Worm (Caenorhabditis elegans): ENCODE data around the gene ccdc-12.

Gene ccdc-12

DNA sequence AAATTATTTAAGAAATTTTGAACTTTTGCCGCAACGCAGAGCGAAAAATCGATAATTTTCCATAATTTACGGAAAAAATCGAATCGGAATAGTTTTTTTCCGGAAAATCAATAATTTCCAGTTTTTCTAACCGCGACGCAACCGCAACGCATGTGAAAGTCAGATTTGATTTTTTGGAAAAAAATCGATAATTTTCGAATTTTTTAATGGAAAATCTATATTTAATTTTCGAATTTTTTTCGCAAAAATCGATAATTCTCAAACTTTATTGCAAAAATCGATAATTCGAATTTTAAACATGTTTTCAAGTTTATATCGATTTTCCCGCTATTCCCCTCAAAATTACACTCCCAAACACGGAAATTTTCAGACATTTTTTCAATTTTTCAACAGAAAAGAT, 35.3 kb upstream of the ccdc-12 start:
- no peak for TF ChIP-seq nhr-47 (tag; optimal IDR thresholded peaks at IDR 0.05)
- no peak for TF ChIP-seq C16A3.4 (tag; optimal IDR thresholded peaks at IDR 0.05)
- TF ChIP-seq nhr-76 (tag; optimal IDR thresholded peaks at IDR 0.05): no peak
- TF ChIP-seq hlh-4 (tag; optimal IDR thresholded peaks at IDR 0.05): no peak
- TF ChIP-seq unc-30 (tag; optimal IDR thresholded peaks at IDR 0.05): no peak
- TF ChIP-seq lin-14 (GFP tag; optimal IDR thresholded peaks at IDR 0.05): no peak
- TF ChIP-seq irx-1 (tag; optimal IDR thresholded peaks at IDR 0.05): no peak
- TF ChIP-seq nhr-90 (tag; optimal IDR thresholded peaks at IDR 0.05; ENCODE audit: poor library complexity): no peak
- TF ChIP-seq pax-3 (tag; optimal IDR thresholded peaks at IDR 0.05): no peak
- no peak for TF ChIP-seq ets-5 (GFP tag; IDR thresholded peaks at IDR 0.05)
- TF ChIP-seq unc-62 (GFP tag; optimal IDR thresholded peaks at IDR 0.05): no peak
- no peak for TF ChIP-seq efl-3 (GFP tag; optimal IDR thresholded peaks at IDR 0.05)
- TF ChIP-seq mep-1 (tag; optimal IDR thresholded peaks at IDR 0.05): no peak
- TF ChIP-seq elt-3 (tag; optimal IDR thresholded peaks at IDR 0.05): no peak
- TF ChIP-seq lin-39 (tag; optimal IDR thresholded peaks at IDR 0.05): no peak
- TF ChIP-seq ceh-90 (tag; optimal IDR thresholded peaks at IDR 0.05): no peak

DNA sequence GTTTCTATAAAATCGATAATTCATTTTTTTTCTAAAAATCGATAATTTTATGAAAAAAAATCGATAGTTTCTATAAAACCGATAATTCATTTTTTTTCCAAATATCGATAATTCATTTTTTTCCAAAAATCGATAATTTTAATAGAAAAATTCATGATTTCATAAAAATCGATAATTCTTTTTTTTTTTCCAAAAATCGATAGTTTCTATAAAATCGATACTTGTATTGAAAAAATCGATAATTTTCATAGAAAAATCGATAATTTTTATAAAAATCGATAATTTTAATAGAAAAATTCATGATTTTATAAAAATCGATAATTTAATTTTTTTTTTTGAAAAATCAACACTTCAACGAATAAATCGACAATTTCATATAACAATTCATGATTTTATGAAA, 34.3 kb upstream of the ccdc-12 start:
- TF ChIP-seq irx-1 (tag; optimal IDR thresholded peaks at IDR 0.05) (no peak), lin-35 (GFP tag; optimal IDR thresholded peaks at IDR 0.05) (no peak)

DNA sequence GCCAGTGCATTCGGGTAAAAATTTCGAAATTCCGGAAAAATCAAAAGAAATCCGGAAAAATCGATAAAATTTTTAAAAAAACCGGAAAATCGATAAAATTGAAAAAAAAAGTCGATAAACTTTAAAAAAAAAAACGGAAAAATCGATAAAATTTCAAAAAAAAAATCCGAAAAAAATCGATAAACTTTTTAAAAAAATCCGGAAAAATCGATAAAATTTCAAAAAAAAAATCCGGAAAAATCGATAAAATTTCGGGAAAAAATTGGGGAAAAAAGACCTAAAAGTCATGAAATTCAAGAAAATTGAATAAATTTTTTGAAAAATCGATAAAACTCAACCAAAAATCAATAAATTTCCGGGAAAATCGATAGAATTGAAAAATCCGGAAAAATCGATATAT, 31.9 kb upstream of the ccdc-12 start:
- TF ChIP-seq ceh-8 (GFP tag; optimal IDR thresholded peaks at IDR 0.05) (no peak), pqm-1 (tag; optimal IDR thresholded peaks at IDR 0.05) (no peak), C04F5.9 (tag; optimal IDR thresholded peaks at IDR 0.05) (no peak), fkh-4 (tag; optimal IDR thresholded peaks at IDR 0.05; ENCODE audit: borderline replicate concordance) (no peak), blmp-1 (tag; optimal IDR thresholded peaks at IDR 0.05) (no peak), ztf-4 (tag; optimal IDR thresholded peaks at IDR 0.05) (no peak), grh-1 (GFP tag; IDR thresholded peaks at IDR 0.05) (no peak), irx-1 (tag; optimal IDR thresholded peaks at IDR 0.05) (no peak), dsc-1 (tag; optimal IDR thresholded peaks at IDR 0.05) (no peak), nhr-237 (tag; optimal IDR thresholded peaks at IDR 0.05) (no peak), skn-1 (tag; optimal IDR thresholded peaks at IDR 0.05) (no peak), C16A3.4 (tag; optimal IDR thresholded peaks at IDR 0.05) (no peak), efl-1 (optimal IDR thresholded peaks at IDR 0.05) (no peak), efl-1 (GFP tag; optimal IDR thresholded peaks at IDR 0.05 in 1 of 2) (no peak), lir-3 (tag; optimal IDR thresholded peaks at IDR 0.05; ENCODE audit: poor library complexity) (no peak), mef-2 (tag; optimal IDR thresholded peaks at IDR 0.05) (no peak)

DNA sequence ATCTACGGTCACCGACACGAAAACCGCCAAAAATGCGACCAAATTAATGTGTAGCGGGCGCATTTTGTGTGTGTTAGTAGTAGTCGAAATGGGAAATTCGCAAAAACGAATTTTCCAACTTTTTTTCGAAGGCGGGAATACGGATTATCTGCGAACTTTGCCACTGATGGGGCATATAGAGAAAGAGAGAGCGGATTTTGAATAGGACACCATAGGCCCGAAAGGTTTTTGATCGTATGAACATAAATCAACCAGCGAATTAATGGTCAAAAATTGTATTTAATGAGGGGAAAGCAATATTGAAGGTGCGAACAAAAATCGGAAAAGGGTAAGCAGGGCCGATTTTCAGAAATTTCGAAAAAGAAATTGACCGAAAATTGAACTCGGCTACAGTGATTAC, 12.8 kb upstream of the ccdc-12 start, which contains the start of gene Y69A2AR.22:
TSS of gene Y69A2AR.22 (minus strand) at position 101 of the 400 bp plus-strand sequence.
- TF ChIP-seq fos-1 (tag; optimal IDR thresholded peaks at IDR 0.05): no peak
- no peak for TF ChIP-seq isw-1 (GFP tag; IDR thresholded peaks at IDR 0.05)
- no peak for TF ChIP-seq Y116A8C.19 (tag; optimal IDR thresholded peaks at IDR 0.05; ENCODE audit: borderline replicate concordance)
- TF ChIP-seq nhr-85 (tag): no peak
- no peak for TF ChIP-seq ces-1 (GFP tag; optimal IDR thresholded peaks at IDR 0.05)
- TF ChIP-seq nhr-11 (tag; optimal IDR thresholded peaks at IDR 0.05): no peak

DNA sequence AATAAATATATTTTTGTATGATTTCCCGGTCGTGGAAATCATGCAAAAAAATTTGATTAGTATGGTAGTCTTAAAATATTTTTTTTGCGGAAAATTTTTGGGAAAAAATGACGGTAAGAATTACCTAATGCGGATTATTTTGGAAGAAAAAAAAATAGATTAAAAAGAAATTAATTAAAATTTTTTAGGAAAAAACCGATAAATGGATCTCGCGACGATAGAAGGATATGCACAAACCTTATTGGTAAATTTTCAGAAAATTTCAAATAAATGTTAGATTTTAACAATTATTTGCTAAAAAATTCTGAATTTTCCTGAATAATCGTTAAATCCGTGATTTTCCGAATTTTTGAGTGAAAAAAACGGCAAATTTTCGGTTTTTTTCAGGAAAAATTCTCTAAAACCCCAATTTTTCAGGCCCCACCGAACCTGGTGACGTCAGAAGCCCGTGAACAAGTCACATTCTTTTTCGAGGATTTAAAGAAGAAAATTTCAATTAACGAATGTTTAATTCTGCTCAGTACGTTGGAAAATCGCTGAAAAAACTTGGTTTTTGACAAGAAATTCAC, 2.7 kb upstream of the ccdc-12 start, which contains the start of gene Y69A2AR.16:
TSS of gene Y69A2AR.16 (plus strand) at position 189 of the 569 bp plus-strand sequence.
- no peak for TF ChIP-seq zip-4 (GFP tag; optimal IDR thresholded peaks at IDR 0.05)
- no peak for TF ChIP-seq snu-23 (GFP tag; optimal IDR thresholded peaks at IDR 0.05)
- TF ChIP-seq efl-3 (GFP tag; optimal IDR thresholded peaks at IDR 0.05): no peak
- TF ChIP-seq fkh-8 (tag; optimal IDR thresholded peaks at IDR 0.05): no peak
- no peak for TF ChIP-seq lsy-2 (tag; optimal IDR thresholded peaks at IDR 0.05)
- no peak for TF ChIP-seq lin-35 (GFP tag; optimal IDR thresholded peaks at IDR 0.05)
- TF ChIP-seq fkh-10 (GFP tag; optimal IDR thresholded peaks at IDR 0.05): no peak
- no peak for TF ChIP-seq irx-1 (tag; optimal IDR thresholded peaks at IDR 0.05)
- no peak for TF ChIP-seq nhr-84 (tag; optimal IDR thresholded peaks at IDR 0.05)
- no peak for TF ChIP-seq nhr-19 (GFP tag; conservative IDR thresholded peaks at IDR 0.05)
- no peak for TF ChIP-seq nhr-77 (tag; optimal IDR thresholded peaks at IDR 0.05)
- TF ChIP-seq ceh-63 (GFP tag; optimal IDR thresholded peaks at IDR 0.05): no peak
